Worm (Caenorhabditis elegans): ENCODE data around the gene mdt-20.

Gene mdt-20

ce11 chrIV:1187502-1187901 is at the start of gene mdt-20:
Gene mdt-20 (plus strand): TSS chrIV:1187802.
- TF ChIP-seq aha-1 (tag): peak; percentile 63

ce11 chrIV:1147594-1147993 is 40.0 kb upstream of the mdt-20 start:
- TF ChIP-seq zfp-2 (tag; optimal IDR thresholded peaks at IDR 0.05) (no peak), nhr-77 (tag; optimal IDR thresholded peaks at IDR 0.05) (peak; percentile 26), daf-16 (GFP tag; optimal IDR thresholded peaks at IDR 0.05) (no peak), daf-16 (tag; optimal IDR thresholded peaks at IDR 0.05) (peak; percentile 93), dmd-6 (GFP tag; IDR thresholded peaks at IDR 0.05) (peak; percentile 86), dve-1 (tag; optimal IDR thresholded peaks at IDR 0.05; ENCODE audit: insufficient read depth) (peak; percentile 45), nhr-28 (tag; optimal IDR thresholded peaks at IDR 0.05) (peak; percentile 92), hlh-11 (tag; optimal IDR thresholded peaks at IDR 0.05) (peak; percentile 59), mdl-1 (tag; optimal IDR thresholded peaks at IDR 0.05) (peak in 1 of 2 experiments; percentile 30), egl-43 (GFP tag; IDR thresholded peaks at IDR 0.05) (no peak), pqm-1 (tag; optimal IDR thresholded peaks at IDR 0.05) (peak; percentile 93)

- 0 out of 2 replicates have a peak, but pooled peaks have one; percentile 11 for TF ChIP-seq lin-1 (GFP tag; IDR thresholded peaks at IDR 0.05)
- peak; percentile 51; the same call in 1 of the 2 replicates for TF ChIP-seq php-3 (GFP tag; IDR thresholded peaks at IDR 0.05)
- 0 out of 2 replicates have a peak, but pooled peaks have one; percentile 23 for TF ChIP-seq lim-7 (GFP tag; IDR thresholded peaks at IDR 0.05)
- peak; percentile 64 for TF ChIP-seq pqm-1 (tag; optimal IDR thresholded peaks at IDR 0.05)
- no peak for TF ChIP-seq nhr-111 (GFP tag; optimal IDR thresholded peaks at IDR 0.05)
- peak; percentile 84 for TF ChIP-seq nhr-28 (tag; optimal IDR thresholded peaks at IDR 0.05)
- no peak for TF ChIP-seq ceh-82 (tag; optimal IDR thresholded peaks at IDR 0.05)
- no peak for TF ChIP-seq F37D6.2 (tag; optimal IDR thresholded peaks at IDR 0.05)
- no peak for TF ChIP-seq F10B5.3 (tag; optimal IDR thresholded peaks at IDR 0.05)
- no peak for TF ChIP-seq ceh-28 (tag; optimal IDR thresholded peaks at IDR 0.05)
- no peak for TF ChIP-seq daf-16 (GFP tag; optimal IDR thresholded peaks at IDR 0.05)
- TF ChIP-seq daf-16 (tag; optimal IDR thresholded peaks at IDR 0.05): peak; percentile 31
- TF ChIP-seq D1046.2 (GFP tag; IDR thresholded peaks at IDR 0.05): no peak
- peak; percentile 25 for TF ChIP-seq hlh-11 (tag; optimal IDR thresholded peaks at IDR 0.05)
- no peak for TF ChIP-seq ztf-7 (tag; optimal IDR thresholded peaks at IDR 0.05)
- no peak for TF ChIP-seq snpc-1.2 (GFP tag; IDR thresholded peaks at IDR 0.05)
- TF ChIP-seq unc-62 (GFP tag; optimal IDR thresholded peaks at IDR 0.05 in 1 of 2): peak in 1 of 2 experiments; percentile 78
- no peak for TF ChIP-seq unc-62 (tag; optimal IDR thresholded peaks at IDR 0.05)
- TF ChIP-seq ceh-20 (GFP tag; IDR thresholded peaks at IDR 0.05): peak; percentile 73
- 0 out of 2 replicates have a peak, but pooled peaks have one; percentile 34 for TF ChIP-seq lin-38 (GFP tag; IDR thresholded peaks at IDR 0.05)
- no peak for TF ChIP-seq arid-1 (GFP tag; conservative IDR thresholded peaks at IDR 0.05)
- TF ChIP-seq nhr-77 (tag; optimal IDR thresholded peaks at IDR 0.05): peak; percentile 4
- TF ChIP-seq spr-1 (tag; optimal IDR thresholded peaks at IDR 0.05): no peak
- TF ChIP-seq unc-39 (tag; optimal IDR thresholded peaks at IDR 0.05): no peak
- no peak for TF ChIP-seq nhr-48 (tag; optimal IDR thresholded peaks at IDR 0.05)
- TF ChIP-seq zip-11 (GFP tag; IDR thresholded peaks at IDR 0.05): no peak
- TF ChIP-seq dmd-6 (GFP tag; IDR thresholded peaks at IDR 0.05): peak; percentile 78
Observed at ce11 chrIV:1148425-1149151, 39.0 kb upstream of the mdt-20 start.

ce11 chrIV:1155206-1155605 is 32.4 kb upstream of the mdt-20 start:
- TF ChIP-seq nhr-76 (tag; optimal IDR thresholded peaks at IDR 0.05) (no peak), tra-1 (GFP tag; IDR thresholded peaks at IDR 0.05) (0 out of 2 replicates have a peak, but pooled peaks have one; percentile 20), pha-4 (GFP tag; IDR thresholded peaks at IDR 0.05) (no peak), pha-4 (tag; optimal IDR thresholded peaks at IDR 0.05) (no peak)

All from whole organism, L4 larva.